Fruit fly (Drosophila melanogaster): ENCODE results near the gene Fhos.

- TF ChIP-seq jim (GFP tag; optimal IDR thresholded peaks at IDR 0.05) = no peak
- peak in 1 of 2 experiments; percentile 4 for TF ChIP-seq foxo (GFP tag; optimal IDR thresholded peaks at IDR 0.05)
- no peak for TF ChIP-seq Abd-B (GFP tag; optimal IDR thresholded peaks at IDR 0.05)
- no peak for TF ChIP-seq sv (GFP tag; optimal IDR thresholded peaks at IDR 0.05)
- no peak for TF ChIP-seq br (GFP tag; optimal IDR thresholded peaks at IDR 0.05)
- peak; percentile 3 for TF ChIP-seq h (GFP tag; optimal IDR thresholded peaks at IDR 0.05)
- no peak for TF ChIP-seq Dfd (GFP tag; optimal IDR thresholded peaks at IDR 0.05)
- no peak for TF ChIP-seq woc (GFP tag; optimal IDR thresholded peaks at IDR 0.05)
- no peak for TF ChIP-seq CG9705 (GFP tag; optimal IDR thresholded peaks at IDR 0.05)
- TF ChIP-seq N (GFP tag; optimal IDR thresholded peaks at IDR 0.05) = no peak
- no peak for TF ChIP-seq Jra (GFP tag; optimal IDR thresholded peaks at IDR 0.05)
These were observed 24.0 kb downstream of the Fhos start for dm6 chr3L:8777313-8777924.

Measured in whole organism, wandering third instar larva.